Worm (Caenorhabditis elegans) whole organism, early embryonic: ENCODE data around the gene plep-1.

Experiments
- ama-1 ChIP-seq: fragments of 150-350 bp; optimal IDR thresholded peaks from 2 replicates; lab custom pipeline; 2014
- ets-7 ChIP-seq: sonication (generic microtip); optimal IDR thresholded peaks from 2 replicates; lab custom pipeline; 2016; ENCODE audit warnings: missing genotype, missing genetic modification characterization, missing compliant biosample characterization

DNA sequence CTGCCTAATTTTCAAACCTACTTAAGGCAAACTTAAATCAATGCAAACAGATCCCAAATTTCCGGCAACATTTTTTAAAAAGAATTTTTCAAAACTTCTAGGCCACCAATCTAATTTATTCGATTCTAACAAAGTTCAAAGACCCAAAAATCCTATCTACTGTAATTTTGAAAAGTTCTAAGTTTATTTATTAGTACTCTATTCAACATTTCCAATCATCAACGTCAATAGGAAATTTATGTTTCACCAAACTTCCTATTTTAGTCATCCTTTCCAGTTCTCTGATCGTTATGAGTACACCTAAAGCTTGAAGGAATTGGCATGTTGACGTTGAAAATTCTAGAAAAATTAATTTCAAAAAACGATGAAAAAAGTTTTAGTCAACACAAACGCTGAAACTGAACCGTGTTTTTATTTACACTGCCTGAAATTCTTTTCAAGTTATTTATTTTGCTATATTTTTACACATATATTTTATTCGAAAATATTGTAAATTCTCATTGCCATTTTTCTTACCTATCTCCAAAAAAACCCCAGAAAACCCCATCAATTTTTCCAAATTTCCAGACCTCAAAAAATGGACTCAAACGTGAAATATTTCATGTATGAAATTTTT is 36.3 kb downstream of the plep-1 start, which contains the start of gene npr-42:
- TF ChIP-seq ets-7 (tag; lab: Kevin White, UChicago) (no peak), ama-1 (no peak)
